Worm (Caenorhabditis elegans) whole organism, L3 larva: ENCODE measurements around the gene str-260.

Experiments used
- R02D3.7 ChIP-seq: fragments of 150-350 bp; optimal IDR thresholded peaks from 2 replicates; lab custom pipeline; 2014; ENCODE audit warnings: missing biosample characterization, missing genetic modification characterization
- ZK546.5 ChIP-seq: sonication (generic microtip); optimal IDR thresholded peaks from 2 replicates; lab custom pipeline; 2017; ENCODE audit warnings: missing biosample characterization, missing genetic modification characterization
- aly-2 ChIP-seq: fragments of 150-350 bp; optimal IDR thresholded peaks from 2 replicates; lab custom pipeline; 2014; ENCODE audit warnings: missing biosample characterization, missing genetic modification characterization
- ceh-16 ChIP-seq: sonication (generic microtip); optimal IDR thresholded peaks from 2 replicates; lab custom pipeline; 2017; ENCODE audit warnings: missing biosample characterization, missing genetic modification characterization
- ceh-28 ChIP-seq: fragments of 150-350 bp; optimal IDR thresholded peaks from 2 replicates; lab custom pipeline; 2014; ENCODE audit warnings: missing biosample characterization, missing genetic modification reagents, missing genetic modification characterization
- ceh-82 ChIP-seq: fragments of 150-350 bp; optimal IDR thresholded peaks from 2 replicates; lab custom pipeline; 2014; ENCODE audit warnings: missing biosample characterization, missing genetic modification characterization
- ceh-9 ChIP-seq: sonication (generic microtip); optimal IDR thresholded peaks from 2 replicates; lab custom pipeline; 2018; ENCODE audit warnings: missing biosample characterization, missing genetic modification characterization
- egl-27 ChIP-seq: sonication (generic microtip); optimal IDR thresholded peaks from 4 replicates; lab custom pipeline; 2017; ENCODE audit warnings: missing biosample characterization, missing genetic modification reagents, missing genetic modification characterization
- egl-5 ChIP-seq: fragments of 150-350 bp; optimal IDR thresholded peaks from 2 replicates; lab custom pipeline; 2017; ENCODE audit warnings: missing biosample characterization, missing genetic modification reagents, missing genetic modification characterization, inconsistent platforms
- elt-2 ChIP-seq: sonication (generic microtip); optimal IDR thresholded peaks from 2 replicates; lab custom pipeline; 2016; ENCODE audit warnings: missing genetic modification reagents, mild to moderate bottlenecking, missing genetic modification characterization, missing compliant biosample characterization
- elt-3 ChIP-seq, 3 experiments: fragments of 150-350 bp in 1 of 3; sonication (generic microtip) in 2 of 3; optimal IDR thresholded peaks; 2 replicates in 2 of 3; 4 replicates in 1 of 3; lab custom pipeline; 2014 to 2017; ENCODE audit warnings: missing biosample characterization in 3 of 3, missing genetic modification characterization in 3 of 3
- eor-1 ChIP-seq, 2 experiments: fragments of 150-350 bp; optimal IDR thresholded peaks; 2 replicates each; lab custom pipeline; 2014 to 2018; ENCODE audit warnings: missing biosample characterization in 2 of 2, missing genetic modification characterization in 2 of 2
- fkh-10 ChIP-seq: sonication (generic microtip); optimal IDR thresholded peaks from 2 replicates; lab custom pipeline; 2017; ENCODE audit warnings: missing biosample characterization, missing genetic modification reagents, missing genetic modification characterization
- fkh-2 ChIP-seq: fragments of 150-350 bp; optimal IDR thresholded peaks from 2 replicates; lab custom pipeline; 2014; ENCODE audit warnings: missing biosample characterization, missing genetic modification reagents, missing genetic modification characterization
- fos-1 ChIP-seq: fragments of 150-350 bp; optimal IDR thresholded peaks from 2 replicates; lab custom pipeline; 2014; ENCODE audit warnings: missing biosample characterization, missing genetic modification characterization
- jun-1 ChIP-seq: fragments of 150-350 bp; optimal IDR thresholded peaks from 2 replicates; lab custom pipeline; 2014; ENCODE audit warnings: missing biosample characterization, missing genetic modification reagents, missing genetic modification characterization
- lin-15B ChIP-seq: fragments of 150-350 bp; optimal IDR thresholded peaks from 2 replicates; lab custom pipeline; 2014; ENCODE audit warnings: missing biosample characterization, missing genetic modification characterization
- mml-1 ChIP-seq: fragments of 150-350 bp; sonication (generic microtip); optimal IDR thresholded peaks from 3 replicates; lab custom pipeline; 2014; ENCODE audit warnings: missing biosample characterization, missing genetic modification characterization
- nfya-1 ChIP-seq: sonication (generic microtip); optimal IDR thresholded peaks from 2 replicates; lab custom pipeline; 2017; ENCODE audit warnings: missing genetic modification characterization, mild to moderate bottlenecking, missing compliant biosample characterization, antibody characterized with exemption, moderate library complexity; ENCODE audit not compliant: insufficient read depth
- nhr-12 ChIP-seq: fragments of 150-350 bp; optimal IDR thresholded peaks from 2 replicates; lab custom pipeline; 2014; ENCODE audit warnings: missing biosample characterization, missing genetic modification characterization
- nhr-23 ChIP-seq: fragments of 150-350 bp; optimal IDR thresholded peaks from 2 replicates; lab custom pipeline; 2014; ENCODE audit warnings: missing biosample characterization, missing genetic modification reagents, missing genetic modification characterization
- nhr-237 ChIP-seq: fragments of 150-350 bp; optimal IDR thresholded peaks from 2 replicates; lab custom pipeline; 2014; ENCODE audit warnings: missing biosample characterization, missing genetic modification characterization
- nhr-25 ChIP-seq: sonication (generic microtip); optimal IDR thresholded peaks from 2 replicates; lab custom pipeline; 2017; ENCODE audit warnings: missing biosample characterization, missing genetic modification characterization
- nhr-28 ChIP-seq: fragments of 150-350 bp; optimal IDR thresholded peaks from 2 replicates; lab custom pipeline; 2014; ENCODE audit warnings: missing biosample characterization, missing genetic modification characterization
- nhr-67 ChIP-seq: fragments of 150-350 bp; optimal IDR thresholded peaks from 2 replicates; lab custom pipeline; 2014; ENCODE audit warnings: missing biosample characterization, missing genetic modification characterization
- nhr-76 ChIP-seq: fragments of 150-350 bp; sonication (generic microtip); optimal IDR thresholded peaks from 5 replicates; lab custom pipeline; 2014; ENCODE audit warnings: missing biosample characterization, missing genetic modification characterization
- nhr-77 ChIP-seq: fragments of 150-350 bp; optimal IDR thresholded peaks from 2 replicates; lab custom pipeline; 2014; ENCODE audit warnings: missing biosample characterization, missing genetic modification characterization
- pha-4 ChIP-seq: fragments of 150-350 bp; optimal IDR thresholded peaks from 2 replicates; lab custom pipeline; 2014; ENCODE audit warnings: missing biosample characterization, missing genetic modification reagents, missing genetic modification characterization
- pqm-1 ChIP-seq: fragments of 150-350 bp; optimal IDR thresholded peaks from 2 replicates; lab custom pipeline; 2017; ENCODE audit warnings: missing biosample characterization, missing genetic modification characterization, inconsistent platforms
- sea-2 ChIP-seq: fragments of 150-350 bp; sonication (generic microtip); optimal IDR thresholded peaks from 4 replicates; lab custom pipeline; 2014; ENCODE audit warnings: missing biosample characterization, missing genetic modification reagents, missing genetic modification characterization
- skn-1 ChIP-seq: fragments of 150-350 bp; optimal IDR thresholded peaks from 2 replicates; lab custom pipeline; 2014; ENCODE audit warnings: missing biosample characterization, missing genetic modification characterization
- snpc-4 ChIP-seq: fragments of 150-350 bp; optimal IDR thresholded peaks from 2 replicates; lab custom pipeline; 2014; ENCODE audit warnings: missing biosample characterization, missing genetic modification characterization
- unc-39 ChIP-seq: sonication (generic microtip); optimal IDR thresholded peaks from 4 replicates; lab custom pipeline; 2017; ENCODE audit warnings: missing biosample characterization, missing genetic modification characterization
- unc-62 ChIP-seq: fragments of 150-350 bp; sonication (generic microtip); optimal IDR thresholded peaks from 4 replicates; lab custom pipeline; 2014; ENCODE audit warnings: missing biosample characterization, missing genetic modification reagents, missing genetic modification characterization
- zag-1 ChIP-seq: fragments of 150-350 bp; optimal IDR thresholded peaks from 2 replicates; lab custom pipeline; 2014; ENCODE audit warnings: missing biosample characterization, missing genetic modification characterization
- ztf-4 ChIP-seq: fragments of 150-350 bp; optimal IDR thresholded peaks from 2 replicates; lab custom pipeline; 2014; ENCODE audit warnings: missing biosample characterization, missing genetic modification characterization

str-260 gene

DNA sequence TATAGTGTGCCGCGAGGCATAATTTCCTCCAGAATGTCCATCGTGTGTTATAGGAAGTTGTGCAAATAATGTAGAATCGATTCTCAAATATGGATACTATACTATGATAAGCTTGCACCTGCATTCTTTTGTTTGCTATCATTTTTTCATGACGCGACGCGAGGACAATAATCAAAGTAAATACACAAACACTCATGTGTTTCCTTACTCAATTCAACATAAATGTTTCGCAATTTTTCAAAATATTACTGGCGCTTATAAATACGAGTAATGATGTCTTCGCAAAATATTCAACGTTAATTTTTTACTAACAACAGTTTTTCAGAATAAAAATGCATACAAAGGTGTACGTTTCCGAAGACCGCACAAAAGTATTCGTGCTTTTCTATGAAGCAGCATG, 3.7 kb upstream of the str-260 start, which contains the start of gene irg-1:
Gene irg-1, plus strand, starts transcription at position 326 of the 400 bp plus-strand sequence.
- TF ChIP-seq egl-27 (tag; lab: Kevin White, UChicago) (no peak), ceh-82 (tag; lab: Kevin White, UChicago) (no peak), skn-1 (no peak), pqm-1 (tag; lab: Kevin White, UChicago) (peak; percentile 37), nhr-25 (no peak)

DNA sequence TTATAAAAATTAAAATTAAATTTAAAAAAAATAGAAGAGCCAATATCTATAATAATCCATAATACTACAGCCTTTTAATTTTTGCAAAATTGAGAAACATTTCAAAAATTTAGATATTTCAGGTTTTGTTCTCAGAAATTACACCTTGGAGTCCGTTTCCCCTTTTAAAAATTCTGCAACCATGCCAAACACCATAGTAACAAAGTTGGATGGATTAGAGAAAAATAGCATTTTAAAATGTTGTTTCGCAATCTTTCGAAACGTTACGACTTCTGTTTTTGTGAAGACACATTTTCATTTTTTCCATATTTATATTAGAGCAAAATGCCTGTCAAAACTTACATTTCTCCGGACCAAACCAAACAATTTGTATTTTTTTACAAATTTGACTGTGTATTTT, 2.0 kb upstream of the str-260 start, which contains the start of gene T24A6.7:
Gene T24A6.7, plus strand, starts transcription at position 301 of the 400 bp plus-strand sequence.
- TF ChIP-seq skn-1 (no peak), fos-1 (no peak), unc-39 (tag; lab: Kevin White, UChicago) (no peak), snpc-4 (tag; lab: Kevin White, UChicago) (no peak), pha-4 (tag; lab: Kevin White, UChicago) (no peak), fkh-10 (GFP tag; lab: Kevin White, UChicago) (no peak), zag-1 (tag; lab: Kevin White, UChicago) (no peak), unc-62 (no peak), jun-1 (no peak), nhr-25 (no peak), ztf-4 (tag; lab: Kevin White, UChicago) (no peak), elt-3 (tag; optimal IDR thresholded peaks at IDR 0.05; lab: Kevin White, UChicago) (no peak), pqm-1 (tag; lab: Kevin White, UChicago) (no peak), egl-27 (tag; lab: Kevin White, UChicago) (no peak), nhr-12 (tag; lab: Kevin White, UChicago) (no peak), mml-1 (tag; lab: Kevin White, UChicago) (no peak), nhr-237 (no peak)

DNA sequence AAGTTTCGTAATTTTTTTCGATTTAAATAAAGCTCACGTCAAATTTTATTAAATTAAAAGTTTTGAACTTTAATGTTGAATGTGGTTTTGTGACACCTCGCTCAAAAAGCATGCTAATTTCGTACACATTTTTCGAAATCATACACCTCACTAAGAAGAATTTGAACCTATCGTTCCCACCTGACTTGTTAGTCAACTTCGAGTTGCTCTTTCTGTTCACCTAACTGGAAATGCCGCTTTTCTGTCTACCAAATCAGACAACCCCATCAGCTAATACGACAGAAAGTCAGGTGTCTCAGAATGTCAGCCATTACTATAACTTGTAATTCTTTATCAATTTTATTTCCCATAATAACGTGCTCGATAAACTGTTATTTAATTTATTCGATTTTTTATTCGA, 3.4 kb downstream of the str-260 start, which contains the start of gene srbc-66:
Gene srbc-66, plus strand, starts transcription at position 301 of the 400 bp plus-strand sequence.
- TF ChIP-seq ceh-16, result no peak
- TF ChIP-seq nhr-25, result no peak
- no peak for TF ChIP-seq ZK546.5 (tag; lab: Kevin White, UChicago)
- TF ChIP-seq egl-27 (tag; lab: Kevin White, UChicago), result no peak
- no peak for TF ChIP-seq aly-2
- no peak for TF ChIP-seq R02D3.7 (tag; lab: Kevin White, UChicago)
- no peak for TF ChIP-seq nhr-23 (tag; lab: Kevin White, UChicago)
- no peak for TF ChIP-seq nfya-1
- TF ChIP-seq unc-62, result no peak
- TF ChIP-seq egl-5 (tag; lab: Kevin White, UChicago), result no peak
- no peak for TF ChIP-seq skn-1

DNA sequence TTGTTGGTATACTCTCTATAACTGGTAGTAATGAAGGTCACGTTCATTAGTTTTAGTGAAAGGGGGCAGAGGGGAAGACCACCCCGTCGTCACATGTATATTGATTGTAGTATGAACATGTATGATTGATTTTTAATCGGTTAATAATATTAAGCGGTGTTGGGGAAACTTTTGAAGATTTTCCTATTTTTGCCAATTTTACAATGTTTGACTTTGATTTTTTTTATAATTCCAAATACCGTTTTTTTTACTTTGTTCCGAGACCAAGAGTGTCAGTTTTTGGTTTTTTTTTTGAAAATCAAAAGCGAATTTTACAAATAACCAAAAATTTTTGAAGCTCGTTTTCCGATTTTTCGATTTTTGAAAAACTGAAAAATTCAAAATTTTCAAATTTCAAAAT, 8.3 kb downstream of the str-260 start, which contains the start of gene nhr-221:
Gene nhr-221, minus strand, starts transcription at position 101 of the 400 bp plus-strand sequence.
- no peak for TF ChIP-seq eor-1 (tag; optimal IDR thresholded peaks at IDR 0.05; lab: Kevin White, UChicago)
- no peak for TF ChIP-seq sea-2
- TF ChIP-seq mml-1 (tag; lab: Kevin White, UChicago), result no peak
- no peak for TF ChIP-seq elt-2 (tag; lab: Kevin White, UChicago)
- TF ChIP-seq ceh-16, result no peak
- no peak for TF ChIP-seq snpc-4 (tag; lab: Kevin White, UChicago)
- TF ChIP-seq, all 47 proteins: peak for 0

DNA sequence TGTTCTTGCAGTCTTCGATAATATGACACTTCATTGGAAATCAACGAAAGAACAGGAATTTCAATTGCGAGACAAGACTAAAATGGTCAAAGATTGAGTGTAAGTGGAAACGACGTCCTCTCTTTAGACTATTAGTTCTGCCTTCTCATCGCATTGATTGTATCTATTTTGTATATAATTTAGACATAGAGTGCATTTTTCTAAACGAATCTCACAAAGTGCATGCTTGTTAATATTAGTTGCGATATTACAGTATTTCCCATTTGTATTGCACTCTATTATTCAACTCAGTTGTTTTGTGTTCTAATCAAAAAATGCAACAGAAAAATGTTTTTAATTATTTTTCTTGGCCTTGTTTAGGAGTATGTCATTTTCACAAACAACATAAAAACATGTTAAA, 11.3 kb downstream of the str-260 start, which contains the start of gene nhr-93:
Gene nhr-93, minus strand, starts transcription at position 101 of the 400 bp plus-strand sequence.
- TF ChIP-seq ceh-82 (tag; lab: Kevin White, UChicago) (no peak), nfya-1 (no peak)

DNA sequence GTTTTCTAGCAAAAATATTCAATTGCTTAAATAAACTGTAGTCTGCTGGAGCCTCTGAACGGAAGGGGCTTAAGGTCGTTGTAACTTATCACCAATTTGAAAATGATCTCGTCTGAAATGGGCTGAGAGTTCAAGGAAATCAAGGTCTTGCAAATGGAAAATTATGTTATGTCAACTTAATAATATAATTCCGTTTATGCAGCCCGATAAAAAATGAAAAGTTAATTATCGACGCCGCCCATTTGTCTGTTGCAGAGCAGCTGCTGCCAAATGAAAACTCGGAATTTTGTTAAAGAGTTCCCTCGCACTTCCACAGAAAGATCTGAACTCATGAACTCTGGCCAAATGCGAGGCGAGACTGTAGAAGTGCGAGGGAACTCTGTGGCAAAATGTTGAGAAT, 14.1 kb downstream of the str-260 start, which contains the start of gene srbc-67:
Gene srbc-67, minus strand, starts transcription at position 101 of the 400 bp plus-strand sequence.
- TF ChIP-seq ceh-28, result no peak
- no peak for TF ChIP-seq ztf-4 (tag; lab: Kevin White, UChicago)
- TF ChIP-seq ceh-82 (tag; lab: Kevin White, UChicago), result no peak
- TF ChIP-seq ceh-9, result no peak
- TF ChIP-seq jun-1, result no peak
- no peak for TF ChIP-seq fkh-10 (GFP tag; lab: Kevin White, UChicago)
- no peak for TF ChIP-seq nhr-76
- TF ChIP-seq R02D3.7 (tag; lab: Kevin White, UChicago), result no peak
- no peak for TF ChIP-seq fkh-2 (tag; lab: Kevin White, UChicago)
- no peak for TF ChIP-seq nhr-237
- TF ChIP-seq nhr-28 (tag; lab: Kevin White, UChicago), result no peak
- no peak for TF ChIP-seq nhr-67
- TF ChIP-seq nhr-77 (tag; lab: Kevin White, UChicago), result no peak
- TF ChIP-seq lin-15B (tag; lab: Kevin White, UChicago), result no peak
- no peak for TF ChIP-seq eor-1 (tag; optimal IDR thresholded peaks at IDR 0.05; lab: Kevin White, UChicago)
- no peak for TF ChIP-seq unc-62
- TF ChIP-seq fos-1, result no peak
- no peak for TF ChIP-seq pqm-1 (tag; lab: Kevin White, UChicago)
